Fruit fly (Drosophila melanogaster): ENCODE data around the gene sowah.

sowah gene

dm6 chr3L:12589972-12590606 is 17.7 kb upstream of the sowah start (continued):
- TF ChIP-seq emc (GFP tag; optimal IDR thresholded peaks at IDR 0.05) (no peak), gsb-n (tag; optimal IDR thresholded peaks at IDR 0.05) (peak; percentile 10), wor (GFP tag; IDR thresholded peaks at IDR 0.05) (no peak), jumu (GFP tag; optimal IDR thresholded peaks at IDR 0.05) (no peak), Sox100B (GFP tag; optimal IDR thresholded peaks at IDR 0.05) (peak; percentile 16), dan (GFP tag; IDR thresholded peaks at IDR 0.05) (no peak), psq (GFP tag; optimal IDR thresholded peaks at IDR 0.05) (no peak), trem (tag; optimal IDR thresholded peaks at IDR 0.05) (peak; percentile 11), CG16863 (GFP tag; optimal IDR thresholded peaks at IDR 0.05) (no peak), CoRest (tag; optimal IDR thresholded peaks at IDR 0.05) (peak; percentile 19), Six4 (GFP tag; optimal IDR thresholded peaks at IDR 0.05) (no peak), fd96Cb (tag; optimal IDR thresholded peaks at IDR 0.05) (peak; percentile 9), CG8290 (GFP tag; optimal IDR thresholded peaks at IDR 0.05) (no peak), CG8290 (tag; optimal IDR thresholded peaks at IDR 0.05) (no peak), sens (GFP tag) (peak; percentile 69), CG10209 (GFP tag; optimal IDR thresholded peaks at IDR 0.05) (no peak), HLH54F (GFP tag; optimal IDR thresholded peaks at IDR 0.05) (no peak), Rx (GFP tag; IDR thresholded peaks at IDR 0.05) (no peak), CG12391 (tag; optimal IDR thresholded peaks at IDR 0.05) (peak; percentile 23), prd (optimal IDR thresholded peaks at IDR 0.05) (no peak), prd (GFP tag; IDR thresholded peaks at IDR 0.05) (no peak; the same call in 2 of the 3 replicates), Xrp1 (GFP tag; IDR thresholded peaks at IDR 0.05) (peak; percentile 21; the same call in 1 of the 2 replicates), eve (GFP tag; optimal IDR thresholded peaks at IDR 0.05) (peak in 1 of 2 experiments; percentile 20), tin (GFP tag; optimal IDR thresholded peaks at IDR 0.05) (no peak), otp (GFP tag; IDR thresholded peaks at IDR 0.05) (0 out of 3 replicates have a peak, but pooled peaks have one; percentile 32), luna (GFP tag; optimal IDR thresholded peaks at IDR 0.05) (no peak), CG10654 (GFP tag; optimal IDR thresholded peaks at IDR 0.05) (no peak)

DNA sequence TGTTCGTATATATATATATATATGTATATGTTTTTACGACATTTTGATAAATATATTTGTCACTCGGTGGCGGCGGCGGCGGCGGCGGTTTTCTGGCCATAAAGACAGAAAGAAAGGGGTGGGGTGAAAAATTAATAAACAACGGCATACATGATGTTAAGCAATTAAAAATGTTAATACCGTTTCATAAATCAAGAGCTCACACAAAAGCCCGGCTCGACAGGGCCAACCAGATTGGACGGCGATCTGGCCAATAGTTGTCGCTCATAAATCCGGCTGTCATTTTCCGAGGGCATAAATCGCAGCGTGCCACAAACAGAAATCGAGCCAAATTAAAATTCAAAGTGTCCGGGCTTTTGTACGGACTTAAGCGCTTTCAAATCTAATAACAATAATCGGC is 16.5 kb upstream of the sowah start:
- peak; percentile 30 for TF ChIP-seq abd-A (tag; optimal IDR thresholded peaks at IDR 0.05)
- TF ChIP-seq Nf-YC (tag; optimal IDR thresholded peaks at IDR 0.05): peak; percentile 69
- no peak for TF ChIP-seq CG18476 (GFP tag; optimal IDR thresholded peaks at IDR 0.05)
- peak; percentile 54; the same call in 1 of the 2 replicates for TF ChIP-seq Awh (GFP tag; IDR thresholded peaks at IDR 0.05)
- peak; percentile 59 for TF ChIP-seq caup (GFP tag; optimal IDR thresholded peaks at IDR 0.05; ENCODE audit: severe bottlenecking)
- TF ChIP-seq CG10267 (tag; optimal IDR thresholded peaks at IDR 0.05): no peak
- peak; percentile 80 for TF ChIP-seq Nf-YB (GFP tag; optimal IDR thresholded peaks at IDR 0.05)
- no peak for TF ChIP-seq corto (GFP tag; optimal IDR thresholded peaks at IDR 0.05)
- TF ChIP-seq lola (GFP tag; optimal IDR thresholded peaks at IDR 0.05): no peak

dm6 chr3L:12588237-12588636 is 15.9 kb upstream of the sowah start:
- TF ChIP-seq ara (GFP tag; IDR thresholded peaks at IDR 0.05) (peak; percentile 56; the same call in 1 of the 2 replicates), caup (GFP tag; optimal IDR thresholded peaks at IDR 0.05; ENCODE audit: severe bottlenecking) (peak; percentile 39), Awh (GFP tag; IDR thresholded peaks at IDR 0.05) (no peak), sqz (GFP tag; optimal IDR thresholded peaks at IDR 0.05) (peak; percentile 28)
